Worm (Caenorhabditis elegans) whole organism, L2 larva: ENCODE measurements around the gene K03B8.14.

ENCODE experiments used
- alr-1 ChIP-seq: fragments of 150-350 bp; optimal IDR thresholded peaks from 2 replicates; lab custom pipeline; 2014; ENCODE audit warnings: missing biosample characterization, missing genetic modification characterization
- blmp-1 ChIP-seq: sonication (generic microtip); optimal IDR thresholded peaks from 2 replicates; lab custom pipeline; 2017; ENCODE audit warnings: missing genetic modification characterization, mild to moderate bottlenecking, missing compliant biosample characterization, antibody characterized with exemption, moderate library complexity; ENCODE audit not compliant: insufficient read depth
- lin-13 ChIP-seq: fragments of 150-350 bp; optimal IDR thresholded peaks from 2 replicates; lab custom pipeline; 2014; ENCODE audit warnings: missing biosample characterization, missing genetic modification reagents, missing genetic modification characterization
- lin-39 ChIP-seq: fragments of 150-350 bp; optimal IDR thresholded peaks from 2 replicates; lab custom pipeline; 2014; ENCODE audit warnings: missing biosample characterization, missing genetic modification reagents, missing genetic modification characterization
- nhr-21 ChIP-seq: fragments of 150-350 bp; optimal IDR thresholded peaks from 2 replicates; lab custom pipeline; 2014; ENCODE audit warnings: missing biosample characterization, missing genetic modification characterization
- nhr-237 ChIP-seq: fragments of 150-350 bp; optimal IDR thresholded peaks from 2 replicates; lab custom pipeline; 2014; ENCODE audit warnings: missing biosample characterization, missing genetic modification characterization
- nhr-25 ChIP-seq: fragments of 150-350 bp; sonication (generic microtip); optimal IDR thresholded peaks from 3 replicates; lab custom pipeline; 2014; ENCODE audit warnings: missing biosample characterization, missing genetic modification characterization
- peb-1 ChIP-seq: fragments of 150-350 bp; optimal IDR thresholded peaks from 2 replicates; lab custom pipeline; 2014; ENCODE audit warnings: missing biosample characterization, missing genetic modification characterization
- unc-62 ChIP-seq: fragments of 150-350 bp; optimal IDR thresholded peaks from 2 replicates; lab custom pipeline; 2014; ENCODE audit warnings: missing biosample characterization, missing genetic modification reagents, missing genetic modification characterization

ce11 chrV:11386428-11386827 lies 3.9 kb upstream of the K03B8.14 start, which contains the start of gene F55C10.4:
- TF ChIP-seq lin-39 (tag; lab: Kevin White, UChicago): no peak
- no peak for TF ChIP-seq unc-62 (GFP tag; lab: Kevin White, UChicago)
- no peak for TF ChIP-seq nhr-21 (tag; lab: Kevin White, UChicago)
- no peak for TF ChIP-seq blmp-1
- TF ChIP-seq lin-13 (GFP tag; lab: Kevin White, UChicago): no peak
- no peak for TF ChIP-seq nhr-237 (tag; lab: Kevin White, UChicago)
- no peak for TF ChIP-seq peb-1 (tag; lab: Kevin White, UChicago)
- no peak for TF ChIP-seq nhr-25 (tag; lab: Kevin White, UChicago)
- no peak for TF ChIP-seq alr-1 (tag; lab: Kevin White, UChicago)
